Worm (Caenorhabditis elegans) whole organism, late embryonic: ENCODE data around the gene T16G12.12.

Experiments
- T23F11.4 ChIP-seq: fragments of 200-800 bp; sonication (Bioruptor generic); optimal IDR thresholded peaks from 2 replicates; lab custom pipeline; 2018; ENCODE audit warnings: mild to moderate bottlenecking, missing genetic modification characterization, missing compliant biosample characterization
- Y22D7AL.16 ChIP-seq: sonication (generic microtip); optimal IDR thresholded peaks from 2 replicates; lab custom pipeline; 2016; ENCODE audit warnings: missing genetic modification characterization, missing compliant biosample characterization
- ahr-1 ChIP-seq: sonication (generic microtip); optimal IDR thresholded peaks from 2 replicates; lab custom pipeline; 2016; ENCODE audit warnings: missing genetic modification characterization, missing compliant biosample characterization
- ama-1 ChIP-seq: fragments of 150-350 bp; optimal IDR thresholded peaks from 2 replicates; lab custom pipeline; 2014
- ceh-18 ChIP-seq: sonication (generic microtip); optimal IDR thresholded peaks from 2 replicates; lab custom pipeline; 2016; ENCODE audit warnings: missing genetic modification characterization, missing compliant biosample characterization
- ceh-2 ChIP-seq: sonication (generic microtip); optimal IDR thresholded peaks from 2 replicates; lab custom pipeline; 2016; ENCODE audit warnings: missing genotype, missing genetic modification characterization, missing compliant biosample characterization
- ceh-22 ChIP-seq: sonication (generic microtip); optimal IDR thresholded peaks from 2 replicates; lab custom pipeline; 2017; ENCODE audit warnings: missing biosample characterization, missing genetic modification characterization
- ceh-24 ChIP-seq: sonication (generic microtip); optimal IDR thresholded peaks from 2 replicates; lab custom pipeline; 2016; ENCODE audit warnings: mild to moderate bottlenecking, missing genetic modification characterization, missing compliant biosample characterization
- ceh-30 ChIP-seq: fragments of 150-350 bp; optimal IDR thresholded peaks from 2 replicates; lab custom pipeline; 2014; ENCODE audit warnings: missing biosample characterization, missing genetic modification characterization
- ceh-31 ChIP-seq: sonication (generic microtip); optimal IDR thresholded peaks from 2 replicates; lab custom pipeline; 2016; ENCODE audit warnings: missing genetic modification characterization, missing compliant biosample characterization
- ceh-45 ChIP-seq: fragments of 200-800 bp; sonication (Bioruptor generic); IDR thresholded peaks from 2 replicates; pipeline ENCODE4 v1.3.6; 2022; ENCODE audit warnings: missing genetic modification reagents, missing genetic modification characterization, missing compliant biosample characterization
- ceh-6 ChIP-seq: fragments of 200-800 bp; sonication (Bioruptor generic); optimal IDR thresholded peaks from 2 replicates; lab custom pipeline; 2018; ENCODE audit warnings: mild to moderate bottlenecking, missing genetic modification characterization, missing compliant biosample characterization
- ceh-9 ChIP-seq: sonication (generic microtip); optimal IDR thresholded peaks from 2 replicates; lab custom pipeline; 2016; ENCODE audit warnings: mild to moderate bottlenecking, missing genetic modification characterization, inconsistent platforms, missing compliant biosample characterization
- che-1 ChIP-seq: sonication (generic microtip); optimal IDR thresholded peaks from 2 replicates; lab custom pipeline; 2016; ENCODE audit warnings: mild to moderate bottlenecking, missing genetic modification characterization, missing compliant biosample characterization
- elt-2 ChIP-seq: sonication (generic microtip); optimal IDR thresholded peaks from 2 replicates; lab custom pipeline; 2016; ENCODE audit warnings: missing genetic modification reagents, missing genetic modification characterization, missing compliant biosample characterization
- elt-4 ChIP-seq: sonication (generic microtip); optimal IDR thresholded peaks from 2 replicates; lab custom pipeline; 2016; ENCODE audit warnings: missing genetic modification characterization, missing compliant biosample characterization
- eyg-1 ChIP-seq: sonication (generic microtip); optimal IDR thresholded peaks from 2 replicates; lab custom pipeline; 2016; ENCODE audit warnings: missing genotype, missing genetic modification characterization, missing compliant biosample characterization
- fkh-10 ChIP-seq: fragments of 150-350 bp; optimal IDR thresholded peaks from 2 replicates; lab custom pipeline; 2014; ENCODE audit warnings: missing biosample characterization, missing genetic modification reagents, missing genetic modification characterization
- fkh-6 ChIP-seq: sonication (generic microtip); optimal IDR thresholded peaks from 2 replicates; lab custom pipeline; 2016; ENCODE audit warnings: missing genetic modification characterization, missing compliant biosample characterization
- gmeb-2 ChIP-seq: sonication (generic microtip); optimal IDR thresholded peaks from 2 replicates; lab custom pipeline; 2016; ENCODE audit warnings: missing genetic modification characterization, inconsistent platforms, missing compliant biosample characterization
- hlh-15 ChIP-seq: sonication (generic microtip); optimal IDR thresholded peaks from 2 replicates; lab custom pipeline; 2016; ENCODE audit warnings: missing genetic modification characterization, missing compliant biosample characterization
- hlh-30 ChIP-seq: sonication (generic microtip); optimal IDR thresholded peaks from 2 replicates; lab custom pipeline; 2017; ENCODE audit warnings: antibody characterized with exemption, missing genetic modification characterization, missing compliant biosample characterization; ENCODE audit not compliant: insufficient read depth
- hlh-6 ChIP-seq: sonication (generic microtip); optimal IDR thresholded peaks from 2 replicates; lab custom pipeline; 2016; ENCODE audit warnings: missing genotype, missing genetic modification characterization, missing compliant biosample characterization
- lim-6 ChIP-seq: sonication (generic microtip); optimal IDR thresholded peaks from 2 replicates; lab custom pipeline; 2016; ENCODE audit warnings: missing genetic modification characterization, missing compliant biosample characterization
- lin-11 ChIP-seq: fragments of 200-800 bp; sonication (Bioruptor generic); optimal IDR thresholded peaks from 2 replicates; lab custom pipeline; 2018; ENCODE audit warnings: mild to moderate bottlenecking, missing genetic modification characterization, missing compliant biosample characterization
- mec-3 ChIP-seq: sonication (generic microtip); optimal IDR thresholded peaks from 2 replicates; lab custom pipeline; 2016; ENCODE audit warnings: borderline replicate concordance, missing genetic modification characterization, missing compliant biosample characterization
- nfya-1 ChIP-seq: sonication (generic microtip); optimal IDR thresholded peaks from 2 replicates; lab custom pipeline; 2017; ENCODE audit warnings: missing genetic modification characterization, mild to moderate bottlenecking, missing compliant biosample characterization, antibody characterized with exemption, moderate library complexity
- npax-4 ChIP-seq: sonication (generic microtip); optimal IDR thresholded peaks from 2 replicates; lab custom pipeline; 2016; ENCODE audit warnings: missing genetic modification characterization, missing compliant biosample characterization
- pat-9 ChIP-seq: fragments of 200-800 bp; sonication (Bioruptor generic); optimal IDR thresholded peaks from 2 replicates; lab custom pipeline; 2018; ENCODE audit warnings: mild to moderate bottlenecking, missing genetic modification characterization, moderate library complexity, missing compliant biosample characterization
- pax-1 ChIP-seq: fragments of 150-350 bp; optimal IDR thresholded peaks from 2 replicates; lab custom pipeline; 2014; ENCODE audit warnings: missing biosample characterization, missing genetic modification characterization
- pha-4 ChIP-seq: fragments of 150-350 bp; optimal IDR thresholded peaks from 2 replicates; lab custom pipeline; 2018; ENCODE audit warnings: missing biosample characterization, missing genetic modification reagents, missing genetic modification characterization
- ref-2 ChIP-seq: sonication (generic microtip); optimal IDR thresholded peaks from 2 replicates; lab custom pipeline; 2016; ENCODE audit warnings: missing genetic modification characterization, missing compliant biosample characterization
- rnt-1 ChIP-seq: sonication (generic microtip); optimal IDR thresholded peaks from 2 replicates; lab custom pipeline; 2016; ENCODE audit warnings: missing genetic modification characterization, missing compliant biosample characterization
- sdc-2 ChIP-seq: sonication (generic microtip); optimal IDR thresholded peaks from 2 replicates; lab custom pipeline; 2016; ENCODE audit warnings: missing genotype, missing genetic modification characterization, missing compliant biosample characterization
- sox-2 ChIP-seq: fragments of 200-800 bp; sonication (Bioruptor generic); IDR thresholded peaks from 2 replicates; pipeline ENCODE4 v1.3.6; 2022; ENCODE audit warnings: missing genetic modification reagents, missing genetic modification characterization, missing compliant biosample characterization
- sox-4 ChIP-seq: sonication (generic microtip); optimal IDR thresholded peaks from 2 replicates; lab custom pipeline; 2017; ENCODE audit warnings: mild to moderate bottlenecking, missing genetic modification characterization, inconsistent platforms, missing compliant biosample characterization
- syd-9 ChIP-seq: sonication (generic microtip); optimal IDR thresholded peaks from 2 replicates; lab custom pipeline; 2016; ENCODE audit warnings: mild to moderate bottlenecking, missing genetic modification characterization, moderate library complexity, missing compliant biosample characterization
- unc-3 ChIP-seq, 2 experiments: fragments of 200-800 bp in 1 of 2; sonication (Bioruptor generic) in 1 of 2; sonication (generic microtip) in 1 of 2; conservative IDR thresholded peaks in 1 of 2; optimal IDR thresholded peaks in 1 of 2; 2 replicates each; pipeline versions ENCODE4 v1.3.6 to Lab custom; 2016 to 2022; ENCODE audit warnings: missing compliant biosample characterization in 2 of 2, missing genetic modification characterization in 2 of 2, missing genetic modification reagents in 1 of 2
- unc-42 ChIP-seq: sonication (generic microtip); optimal IDR thresholded peaks from 2 replicates; lab custom pipeline; 2016; ENCODE audit warnings: missing genotype, missing genetic modification characterization, missing compliant biosample characterization
- unc-55 ChIP-seq: sonication (generic microtip); optimal IDR thresholded peaks from 2 replicates; lab custom pipeline; 2017; ENCODE audit warnings: missing biosample characterization, missing genetic modification reagents, missing genetic modification characterization
- ztf-16 ChIP-seq: sonication (generic microtip); optimal IDR thresholded peaks from 2 replicates; lab custom pipeline; 2017; ENCODE audit warnings: missing genetic modification characterization, missing compliant biosample characterization

The T16G12.12 gene

DNA sequence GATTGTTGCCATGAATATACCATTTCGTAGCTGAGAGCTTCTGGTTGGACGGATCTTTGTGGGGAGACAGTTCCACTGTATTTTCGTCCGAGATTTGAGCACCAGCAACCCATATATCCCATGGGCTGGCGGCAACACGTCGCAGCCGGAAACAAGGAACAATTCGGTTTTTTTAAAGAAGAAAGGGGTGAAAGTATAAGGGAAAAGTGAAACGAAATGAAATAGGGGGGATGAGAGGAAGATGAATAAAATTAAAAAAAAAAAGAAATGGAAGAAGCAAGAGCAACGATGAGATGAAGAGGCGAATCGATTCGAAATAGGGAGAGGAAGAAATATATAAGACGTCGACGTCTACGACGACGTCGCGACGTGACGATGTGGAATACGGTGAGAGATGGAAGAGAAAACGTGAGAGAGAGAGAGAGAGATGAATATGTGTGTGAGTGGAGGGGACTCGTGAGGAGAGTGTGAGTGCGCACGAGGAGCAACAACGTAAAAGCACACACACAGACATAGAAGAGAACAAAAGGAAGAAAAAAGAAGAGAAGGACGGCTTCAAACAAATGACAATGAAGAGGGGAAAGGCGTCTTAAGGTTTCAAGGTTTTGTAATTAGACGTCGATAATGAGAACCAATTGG, 36.9 kb upstream of the T16G12.12 start, which contains the start of gene rgs-1 (continued):
- peak; percentile 51 for TF ChIP-seq nfya-1 (tag; lab: Kevin White, UChicago)
- peak; percentile 3 for TF ChIP-seq ceh-2
- TF ChIP-seq unc-42 (tag; lab: Kevin White, UChicago) = peak; percentile 69
- TF ChIP-seq lim-6 = peak; percentile 57
- no peak for TF ChIP-seq che-1

DNA sequence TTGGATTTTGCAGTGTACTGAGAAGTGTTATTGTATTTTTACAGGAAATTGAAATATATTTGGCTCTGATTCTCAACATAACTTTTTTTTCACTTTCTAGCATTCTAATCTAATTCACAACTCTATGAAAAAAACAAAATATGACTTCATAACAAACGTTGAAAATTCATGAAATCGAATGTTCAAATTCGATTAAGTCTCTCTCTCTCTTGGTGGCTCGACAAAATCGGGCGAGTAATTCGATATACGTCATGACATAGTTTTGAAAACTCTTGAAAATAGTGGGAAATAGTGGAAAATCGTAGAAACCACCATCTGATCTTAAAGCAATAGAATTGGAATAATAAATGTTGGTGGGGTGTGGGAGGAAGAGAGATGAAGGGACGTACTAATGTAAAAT, 35.4 kb upstream of the T16G12.12 start:
- TF ChIP-seq unc-3 (GFP tag; conservative IDR thresholded peaks at IDR 0.05; lab: Robert Waterston, UW) (no peak), unc-3 (tag; optimal IDR thresholded peaks at IDR 0.05; lab: Kevin White, UChicago) (no peak), unc-42 (tag; lab: Kevin White, UChicago) (peak; percentile 92), ceh-24 (no peak), mec-3 (tag; lab: Kevin White, UChicago) (no peak)
- TF ChIP-seq, all 69 proteins: peak for 1

DNA sequence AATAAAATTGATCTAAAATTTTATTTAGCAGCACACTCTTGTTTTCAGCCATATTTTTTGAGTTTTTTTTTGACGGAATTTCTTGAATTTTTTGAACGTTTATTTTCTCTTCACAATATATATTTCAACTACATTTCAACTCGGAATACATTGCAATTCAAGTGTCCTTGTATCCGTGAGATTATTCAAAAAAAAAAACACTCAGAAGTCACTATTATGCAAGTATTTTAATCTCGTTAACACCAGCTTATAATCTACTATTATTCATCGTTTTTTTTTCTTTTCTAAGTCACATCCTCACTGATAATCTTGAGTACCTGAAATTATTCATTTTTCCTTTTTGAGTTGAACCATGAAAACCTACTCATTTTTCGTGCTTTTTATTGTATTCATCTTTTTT, 30.0 kb upstream of the T16G12.12 start, which contains the start of gene ins-21:
Gene ins-21 (plus strand): TSS at position 301 of the 400 bp plus-strand sequence.
- no peak for TF ChIP-seq ahr-1 (tag; lab: Kevin White, UChicago)
- TF ChIP-seq ceh-30 (tag; lab: Kevin White, UChicago) = no peak
- TF ChIP-seq ceh-22 = no peak
- TF ChIP-seq sox-4 (tag; lab: Kevin White, UChicago) = no peak
- no peak for TF ChIP-seq ceh-18 (tag; lab: Kevin White, UChicago)
- TF ChIP-seq pat-9 (tag; lab: Kevin White, UChicago) = no peak

DNA sequence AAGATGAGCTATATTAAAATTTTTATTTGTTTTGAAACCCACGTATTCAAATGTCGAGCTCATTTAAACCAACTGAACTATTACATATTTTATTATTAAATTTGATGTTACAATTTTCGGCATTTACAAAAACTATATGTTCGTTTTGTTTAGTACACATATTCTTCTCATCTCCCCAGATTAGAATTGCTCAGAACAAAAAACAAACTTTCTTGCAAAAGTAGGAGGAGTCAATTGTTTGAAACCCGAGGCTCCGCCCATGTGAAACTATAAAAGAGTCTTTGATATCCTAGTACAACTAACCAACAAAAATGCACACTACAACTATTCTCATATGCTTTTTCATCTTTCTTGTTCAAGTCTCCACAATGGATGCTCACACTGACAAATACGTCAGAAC, 27.4 kb upstream of the T16G12.12 start, which contains the start of gene ins-22:
Gene ins-22 (plus strand): TSS at position 301 of the 400 bp plus-strand sequence.
- TF ChIP-seq lim-6 (no peak), Y22D7AL.16 (no peak), ama-1 (lab: Kevin White, UChicago) (no peak), ztf-16 (tag; lab: Kevin White, UChicago) (no peak), gmeb-2 (tag; lab: Kevin White, UChicago) (no peak), ceh-30 (tag; lab: Kevin White, UChicago) (no peak), hlh-15 (tag; lab: Kevin White, UChicago) (no peak), fkh-6 (tag; lab: Kevin White, UChicago) (no peak), pha-4 (no peak), ceh-6 (GFP tag; lab: Kevin White, UChicago) (no peak), che-1 (no peak), hlh-6 (tag; lab: Kevin White, UChicago) (no peak), ref-2 (tag; lab: Kevin White, UChicago) (no peak), elt-2 (tag; lab: Kevin White, UChicago) (no peak), syd-9 (no peak), ceh-18 (tag; lab: Kevin White, UChicago) (no peak), unc-3 (GFP tag; conservative IDR thresholded peaks at IDR 0.05; lab: Robert Waterston, UW) (no peak), unc-3 (tag; optimal IDR thresholded peaks at IDR 0.05; lab: Kevin White, UChicago) (no peak), fkh-10 (GFP tag; lab: Kevin White, UChicago) (no peak), sdc-2 (tag; lab: Kevin White, UChicago) (no peak)

DNA sequence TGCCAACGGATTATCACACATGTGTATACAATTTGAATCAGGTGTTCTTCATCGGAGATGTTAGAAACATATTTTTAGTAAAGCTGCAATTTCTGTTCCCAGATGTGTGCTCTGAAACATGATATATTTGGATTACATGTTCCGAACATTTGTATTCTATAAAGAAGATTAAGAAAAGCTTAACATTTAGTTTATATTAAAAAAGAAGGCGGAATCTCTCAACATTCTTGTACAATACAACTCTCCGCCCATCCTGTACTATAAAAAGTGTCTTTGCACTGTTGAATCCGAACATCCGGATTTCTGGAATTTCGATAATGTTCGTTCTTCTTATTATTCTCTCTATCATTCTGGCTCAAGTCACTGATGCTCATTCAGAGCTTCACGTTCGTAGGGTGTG, 25.5 kb upstream of the T16G12.12 start, which contains the start of gene ins-23:
Gene ins-23 (plus strand): TSS at position 301 of the 400 bp plus-strand sequence.
- TF ChIP-seq sox-2 (GFP tag; lab: Robert Waterston, UW) (no peak), hlh-30 (tag; lab: Kevin White, UChicago) (no peak), ceh-9 (tag; lab: Kevin White, UChicago) (no peak), npax-4 (tag; lab: Kevin White, UChicago) (no peak), eyg-1 (no peak), T23F11.4 (GFP tag; lab: Kevin White, UChicago) (no peak), unc-55 (no peak), ahr-1 (tag; lab: Kevin White, UChicago) (no peak), rnt-1 (tag; lab: Kevin White, UChicago) (no peak), sox-4 (tag; lab: Kevin White, UChicago) (no peak), ceh-45 (GFP tag; lab: Robert Waterston, UW) (no peak), lin-11 (no peak), elt-4 (no peak), ref-2 (tag; lab: Kevin White, UChicago) (no peak), ceh-31 (tag; lab: Kevin White, UChicago) (no peak), ceh-2 (no peak), pax-1 (no peak)
